Worm (Caenorhabditis elegans) whole organism, L4 larva: ENCODE data around the gene htas-1.

Source experiments
- Y75B8A.6 ChIP-seq: fragments of 200-800 bp; sonication (Bioruptor generic); IDR thresholded peaks from 2 replicates; pipeline ENCODE4 v1.3.6; 2022; ENCODE audit warnings: missing genetic modification reagents, missing genetic modification characterization, missing compliant biosample characterization
- ZK546.5 ChIP-seq, 2 experiments: sonication (generic microtip); optimal IDR thresholded peaks; 2 replicates each; lab custom pipeline; 2017; ENCODE audit warnings: missing biosample characterization in 2 of 2, missing genetic modification characterization in 2 of 2
- aha-1 ChIP-seq: fragments of 150-350 bp; peaks from one replicate; lab custom pipeline; 2014; ENCODE audit warnings: missing biosample characterization, missing genetic modification characterization
- aly-2 ChIP-seq: sonication (generic microtip); optimal IDR thresholded peaks from 2 replicates; lab custom pipeline; 2018; ENCODE audit warnings: missing biosample characterization, missing genetic modification characterization
- ceh-32 ChIP-seq: sonication (generic microtip); optimal IDR thresholded peaks from 2 replicates; lab custom pipeline; 2016; ENCODE audit warnings: mild to moderate bottlenecking, missing genetic modification characterization, missing compliant biosample characterization; ENCODE audit not compliant: poor library complexity
- ces-1 ChIP-seq: fragments of 150-350 bp; sonication (generic microtip); optimal IDR thresholded peaks from 4 replicates; lab custom pipeline; 2014; ENCODE audit warnings: missing biosample characterization, missing genetic modification reagents, missing genetic modification characterization
- cey-2 ChIP-seq: sonication (generic microtip); optimal IDR thresholded peaks from 3 replicates; lab custom pipeline; 2017; ENCODE audit warnings: missing genetic modification characterization, mild to moderate bottlenecking, missing compliant biosample characterization, antibody characterized with exemption, borderline replicate concordance; ENCODE audit not compliant: insufficient read depth
- daf-16 ChIP-seq, 3 experiments: sonication (generic microtip); optimal IDR thresholded peaks; 2 replicates each; lab custom pipeline; 2016 to 2017; ENCODE audit warnings: missing genetic modification characterization in 3 of 3, missing genetic modification reagents in 3 of 3, mild to moderate bottlenecking in 2 of 3, missing compliant biosample characterization in 2 of 3, missing biosample characterization in 1 of 3, moderate library complexity in 1 of 3
- dmd-6 ChIP-seq: fragments of 200-800 bp; sonication (Bioruptor generic); IDR thresholded peaks from 2 replicates; pipeline ENCODE4 v1.3.6; 2022; ENCODE audit warnings: missing genetic modification reagents, missing genetic modification characterization, missing compliant biosample characterization
- dmd-9 ChIP-seq: fragments of 200-800 bp; sonication (Bioruptor generic); IDR thresholded peaks from 2 replicates; pipeline ENCODE4 v1.3.6; 2022; ENCODE audit warnings: missing genetic modification reagents, missing genetic modification characterization, missing compliant biosample characterization
- dpl-1 ChIP-seq: fragments of 150-350 bp; optimal IDR thresholded peaks from 2 replicates; lab custom pipeline; 2014; ENCODE audit warnings: missing biosample characterization, missing genetic modification reagents, missing genetic modification characterization
- duxl-1 ChIP-seq: sonication (generic microtip); optimal IDR thresholded peaks from 2 replicates; lab custom pipeline; 2016; ENCODE audit warnings: mild to moderate bottlenecking, missing genetic modification characterization, moderate library complexity, missing compliant biosample characterization; ENCODE audit not compliant: poor library complexity
- dve-1 ChIP-seq: sonication (generic microtip); optimal IDR thresholded peaks from 2 replicates; lab custom pipeline; 2017; ENCODE audit warnings: antibody characterized with exemption, mild to moderate bottlenecking, missing genetic modification characterization, missing compliant biosample characterization; ENCODE audit not compliant: insufficient read depth
- egl-43 ChIP-seq: fragments of 200-800 bp; sonication (Bioruptor generic); IDR thresholded peaks from 2 replicates; pipeline ENCODE4 v1.3.6; 2022; ENCODE audit warnings: missing genetic modification reagents, missing genetic modification characterization, missing compliant biosample characterization
- fkh-10 ChIP-seq: fragments of 150-350 bp; optimal IDR thresholded peaks from 2 replicates; lab custom pipeline; 2014; ENCODE audit warnings: missing biosample characterization, missing genetic modification reagents, missing genetic modification characterization
- gei-8 ChIP-seq: fragments of 200-800 bp; sonication (Bioruptor generic); optimal IDR thresholded peaks from 2 replicates; lab custom pipeline; 2018; ENCODE audit warnings: mild to moderate bottlenecking, missing genetic modification characterization, missing compliant biosample characterization
- hif-1 ChIP-seq, 2 experiments: sonication (generic microtip); optimal IDR thresholded peaks; 2 replicates each; lab custom pipeline; 2016 to 2017; ENCODE audit warnings: missing compliant biosample characterization in 2 of 2, missing genetic modification characterization in 2 of 2, missing genetic modification reagents in 2 of 2, missing genotype in 2 of 2, mild to moderate bottlenecking in 1 of 2
- hlh-11 ChIP-seq: fragments of 200-800 bp; sonication (Bioruptor generic); optimal IDR thresholded peaks from 2 replicates; lab custom pipeline; 2018; ENCODE audit warnings: mild to moderate bottlenecking, missing genetic modification characterization, missing compliant biosample characterization
- hlh-30 ChIP-seq: sonication (generic microtip); optimal IDR thresholded peaks from 2 replicates; lab custom pipeline; 2017; ENCODE audit warnings: antibody characterized with exemption, mild to moderate bottlenecking, missing genetic modification characterization, missing compliant biosample characterization; ENCODE audit not compliant: insufficient read depth
- lim-7 ChIP-seq: fragments of 200-800 bp; sonication (Bioruptor generic); IDR thresholded peaks from 2 replicates; pipeline ENCODE4 v1.3.6; 2022; ENCODE audit warnings: missing genetic modification characterization, missing compliant biosample characterization
- lsy-2 ChIP-seq, 2 experiments: fragments of 150-350 bp in 1 of 2; sonication (generic microtip) in 1 of 2; optimal IDR thresholded peaks; 2 replicates each; lab custom pipeline; 2014 to 2017; ENCODE audit warnings: missing biosample characterization in 2 of 2, missing genetic modification characterization in 2 of 2
- madf-5 ChIP-seq, 2 experiments: fragments of 200-800 bp; sonication (Bioruptor generic); IDR thresholded peaks; 2 replicates each; pipeline ENCODE4 v1.3.6; 2022; ENCODE audit warnings: missing compliant biosample characterization in 2 of 2, missing genetic modification characterization in 2 of 2
- madf-9 ChIP-seq: fragments of 200-800 bp; sonication (Bioruptor generic); conservative IDR thresholded peaks from 2 replicates; pipeline ENCODE4 v1.3.6; 2022; ENCODE audit warnings: missing genetic modification reagents, missing genetic modification characterization, missing compliant biosample characterization
- mdl-1 ChIP-seq, 2 experiments: fragments of 150-350 bp in 1 of 2; sonication (generic microtip) in 1 of 2; optimal IDR thresholded peaks; 2 replicates each; lab custom pipeline; 2014 to 2017; ENCODE audit warnings: missing biosample characterization in 2 of 2, missing genetic modification characterization in 2 of 2
- mep-1 ChIP-seq: fragments of 150-350 bp; sonication (generic microtip); optimal IDR thresholded peaks from 3 replicates; lab custom pipeline; 2014; ENCODE audit warnings: missing biosample characterization, missing genetic modification characterization
- mxl-2 ChIP-seq: fragments of 200-800 bp; sonication (Bioruptor generic); conservative IDR thresholded peaks from 2 replicates; pipeline ENCODE4 v1.3.6; 2022; ENCODE audit warnings: missing genetic modification reagents, missing genetic modification characterization, missing compliant biosample characterization
- mxl-3 ChIP-seq: fragments of 200-800 bp; sonication (Bioruptor generic); optimal IDR thresholded peaks from 2 replicates; lab custom pipeline; 2018; ENCODE audit warnings: mild to moderate bottlenecking, missing genetic modification characterization, missing compliant biosample characterization
- nhr-10 ChIP-seq: fragments of 150-350 bp; optimal IDR thresholded peaks from 2 replicates; lab custom pipeline; 2014; ENCODE audit warnings: missing biosample characterization, missing genetic modification characterization
- nhr-25 ChIP-seq: sonication (generic microtip); optimal IDR thresholded peaks from 2 replicates; lab custom pipeline; 2017; ENCODE audit warnings: missing genetic modification characterization, mild to moderate bottlenecking, missing compliant biosample characterization, antibody characterized with exemption, moderate library complexity, borderline replicate concordance; ENCODE audit not compliant: insufficient read depth
- nhr-28 ChIP-seq: fragments of 150-350 bp; optimal IDR thresholded peaks from 2 replicates; lab custom pipeline; 2014; ENCODE audit warnings: missing biosample characterization, missing genetic modification characterization
- nhr-48 ChIP-seq: sonication (generic microtip); optimal IDR thresholded peaks from 2 replicates; lab custom pipeline; 2016; ENCODE audit warnings: mild to moderate bottlenecking, missing genetic modification characterization, missing compliant biosample characterization
- nhr-77 ChIP-seq: fragments of 150-350 bp; optimal IDR thresholded peaks from 2 replicates; lab custom pipeline; 2014; ENCODE audit warnings: missing biosample characterization, missing genetic modification characterization
- pha-4 ChIP-seq, 2 experiments: fragments of 150-350 bp in 1 of 2; fragments of 200-800 bp in 1 of 2; sonication (Bioruptor generic) in 1 of 2; IDR thresholded peaks in 1 of 2; optimal IDR thresholded peaks in 1 of 2; 2 replicates each; pipeline versions ENCODE4 v1.3.6 to Lab custom; 2014 to 2022; ENCODE audit warnings: missing genetic modification characterization in 2 of 2, missing genetic modification reagents in 2 of 2, missing biosample characterization in 1 of 2, missing compliant biosample characterization in 1 of 2
- php-3 ChIP-seq: fragments of 200-800 bp; sonication (Bioruptor generic); IDR thresholded peaks from 2 replicates; pipeline ENCODE4 v1.3.6; 2022; ENCODE audit warnings: missing genetic modification reagents, missing genetic modification characterization, missing compliant biosample characterization
- unc-62 ChIP-seq, 3 experiments: fragments of 150-350 bp in 1 of 3; sonication (generic microtip); optimal IDR thresholded peaks in 2 of 3; peaks in 1 of 3; 1 replicate in 1 of 3; 2 replicates in 2 of 3; lab custom pipeline; 2014 to 2017; ENCODE audit warnings: missing biosample characterization in 3 of 3, missing genetic modification characterization in 3 of 3, missing genetic modification reagents in 3 of 3, missing genotype in 1 of 3
- vab-7 ChIP-seq: fragments of 200-800 bp; sonication (Bioruptor generic); IDR thresholded peaks from 2 replicates; pipeline ENCODE4 v1.3.6; 2022; ENCODE audit warnings: missing genetic modification reagents, missing genetic modification characterization, missing compliant biosample characterization
- zip-2 ChIP-seq: fragments of 150-350 bp; optimal IDR thresholded peaks from 2 replicates; lab custom pipeline; 2014; ENCODE audit warnings: missing biosample characterization, missing genetic modification characterization

htas-1 gene

DNA sequence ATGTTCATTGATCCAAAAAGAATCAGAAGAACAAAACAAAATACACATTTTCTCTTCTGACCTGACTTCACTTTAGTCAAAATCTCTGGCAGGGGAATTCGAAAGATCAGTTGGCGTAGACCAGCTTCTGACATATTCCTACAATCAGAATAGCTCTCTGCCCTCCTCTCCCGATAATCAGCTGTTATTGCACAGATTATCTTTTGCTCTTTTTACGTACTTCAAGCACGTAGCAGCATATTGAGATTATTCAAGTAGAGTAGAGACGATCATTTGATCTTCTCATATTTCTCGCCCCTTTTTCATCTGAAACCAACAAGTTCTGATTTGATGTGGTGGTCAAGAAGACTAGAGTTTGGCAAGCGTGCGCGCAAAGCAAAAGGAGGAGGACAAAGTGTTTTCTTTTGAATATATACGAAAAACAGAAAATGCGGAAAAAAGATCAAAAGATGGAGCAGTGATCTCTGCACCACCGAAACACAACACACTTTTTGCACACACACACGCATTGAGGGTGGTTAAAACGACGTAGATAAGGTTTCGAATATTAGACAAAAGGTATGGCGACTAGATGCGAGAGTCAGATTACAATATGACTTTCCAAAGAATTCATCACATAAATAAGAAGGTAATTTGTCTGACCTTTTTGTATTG is 9.5 kb downstream of the htas-1 start (continued):
- TF ChIP-seq nhr-28 (tag; lab: Kevin White, UChicago) (peak; percentile 4), mdl-1 (tag; optimal IDR thresholded peaks at IDR 0.05; lab: Kevin White, UChicago) (peak in 1 of 2 experiments; percentile 22)

DNA sequence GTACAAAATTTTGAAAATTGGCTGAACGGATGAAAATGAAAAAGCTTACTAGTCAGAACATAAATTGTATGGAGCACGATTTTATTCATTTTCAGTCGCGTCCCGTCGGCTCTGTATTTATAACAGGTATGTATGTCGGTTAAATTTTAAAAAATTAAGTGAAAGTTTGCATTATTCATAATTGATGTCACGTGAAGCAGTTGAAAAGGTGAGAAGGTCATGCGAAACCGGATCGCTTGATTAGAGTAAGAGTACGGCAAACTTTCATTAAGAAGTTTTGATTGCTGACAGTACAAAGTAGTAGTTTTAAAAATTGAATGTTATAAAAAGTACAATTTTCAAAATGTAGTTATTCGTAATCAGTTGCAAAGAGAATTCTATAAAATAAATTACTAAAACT is 10.1 kb downstream of the htas-1 start:
- TF ChIP-seq madf-9, result no peak
- TF ChIP-seq unc-62 (GFP tag; optimal IDR thresholded peaks at IDR 0.05 in 1 of 2; lab: Kevin White, UChicago), result peak in 1 of 2 experiments; percentile 84
- no peak for TF ChIP-seq unc-62 (tag; optimal IDR thresholded peaks at IDR 0.05; lab: Kevin White, UChicago)
- TF ChIP-seq, all 104 proteins: peak for 1

DNA sequence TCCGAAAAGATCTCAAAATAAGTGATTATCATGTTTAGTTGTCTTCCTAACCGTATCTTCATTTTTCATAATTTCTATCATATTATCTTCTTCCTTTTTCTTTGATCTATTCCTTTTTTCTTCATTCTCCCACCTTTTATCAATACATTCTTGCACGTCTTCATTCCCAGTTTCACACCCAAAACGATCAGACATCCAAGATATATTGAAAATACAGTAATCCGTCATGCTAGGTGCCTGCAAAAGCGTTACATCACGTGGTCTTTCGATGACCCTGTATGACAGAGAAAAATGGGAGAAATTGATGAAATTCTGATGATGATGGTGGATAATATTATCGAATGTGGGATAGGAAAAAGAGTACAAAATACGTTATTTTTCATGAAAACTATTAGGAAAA is 10.9 kb downstream of the htas-1 start:
- TF ChIP-seq cey-2 (tag; lab: Kevin White, UChicago), result peak; percentile 53
- TF ChIP-seq mxl-3 (GFP tag; lab: Kevin White, UChicago), result peak; percentile 7
- TF ChIP-seq fkh-10 (GFP tag; lab: Kevin White, UChicago), result no peak
- TF ChIP-seq madf-5 (GFP tag; IDR thresholded peaks at IDR 0.05; lab: Robert Waterston, UW), result no peak
- peak in 1 of 2 experiments; percentile 82 for TF ChIP-seq lsy-2 (tag; optimal IDR thresholded peaks at IDR 0.05; lab: Kevin White, UChicago)
- peak in 1 of 2 experiments; percentile 66 for TF ChIP-seq unc-62 (GFP tag; optimal IDR thresholded peaks at IDR 0.05 in 1 of 2; lab: Kevin White, UChicago)
- TF ChIP-seq unc-62 (tag; optimal IDR thresholded peaks at IDR 0.05; lab: Kevin White, UChicago), result no peak
- peak; percentile 97 for TF ChIP-seq aha-1 (tag; lab: Kevin White, UChicago)
- TF ChIP-seq gei-8 (GFP tag; lab: Kevin White, UChicago), result peak; percentile 38
- TF ChIP-seq hlh-30 (tag; lab: Kevin White, UChicago), result peak; percentile 71
- TF ChIP-seq mdl-1 (tag; optimal IDR thresholded peaks at IDR 0.05; lab: Kevin White, UChicago), result peak in 1 of 2 experiments; percentile 80
- no peak for TF ChIP-seq mep-1 (tag; lab: Kevin White, UChicago)
- peak; percentile 32 for TF ChIP-seq nhr-48 (tag; lab: Kevin White, UChicago)
- TF ChIP-seq hlh-11, result peak; percentile 73
- TF ChIP-seq vab-7 (GFP tag; lab: Robert Waterston, UW), result no peak
- TF ChIP-seq dmd-6 (GFP tag; lab: Robert Waterston, UW), result peak; percentile 59
- peak; percentile 82 for TF ChIP-seq nhr-28 (tag; lab: Kevin White, UChicago)
- TF ChIP-seq nhr-10 (tag; lab: Kevin White, UChicago), result no peak
- TF ChIP-seq ceh-32 (tag; lab: Kevin White, UChicago), result no peak
- TF ChIP-seq, all 104 proteins: peak for 12

DNA sequence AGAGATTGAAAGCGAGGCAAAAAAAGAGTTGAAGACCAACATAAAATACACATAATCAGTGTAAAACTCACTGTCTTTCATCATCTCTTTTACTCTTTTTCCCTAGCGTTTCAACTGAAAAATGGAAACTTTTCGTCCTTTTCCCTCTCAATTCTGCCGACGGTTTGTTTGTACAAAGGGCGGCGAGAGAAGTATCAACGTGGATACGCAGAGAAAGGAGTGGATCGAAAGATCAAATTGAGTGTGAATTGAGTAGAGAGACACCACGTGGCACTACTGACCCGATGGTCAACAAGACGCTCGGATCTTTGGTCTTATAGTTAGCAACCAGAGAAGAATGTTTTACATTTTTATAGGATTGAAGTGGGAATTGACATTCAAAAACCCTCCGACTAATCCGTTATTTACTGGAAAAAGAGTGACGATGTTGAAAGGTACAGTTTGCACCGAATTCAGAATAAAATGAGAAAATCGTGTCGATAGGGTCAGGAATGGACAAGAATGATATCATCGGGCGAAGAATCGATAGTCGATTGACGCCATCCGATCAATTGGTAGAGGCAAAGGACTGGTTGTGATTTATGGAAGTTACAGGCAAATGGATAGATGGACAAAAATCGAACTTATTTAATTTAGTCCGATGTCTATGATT is 12.2 kb downstream of the htas-1 start:
- TF ChIP-seq mxl-3 (GFP tag; lab: Kevin White, UChicago) (peak; percentile 86), cey-2 (tag; lab: Kevin White, UChicago) (no peak), duxl-1 (tag; lab: Kevin White, UChicago) (peak; percentile 45), hif-1 (tag; optimal IDR thresholded peaks at IDR 0.05; lab: Kevin White, UChicago) (peak in 1 of 2 experiments; percentile 37), nhr-77 (tag; lab: Kevin White, UChicago) (peak; percentile 86), nhr-25 (tag; lab: Kevin White, UChicago) (no peak), mdl-1 (tag; optimal IDR thresholded peaks at IDR 0.05; lab: Kevin White, UChicago) (peak; percentile 64 to 84), aha-1 (tag; lab: Kevin White, UChicago) (peak; percentile 93), mxl-2 (no peak), dmd-6 (GFP tag; lab: Robert Waterston, UW) (peak; percentile 86), php-3 (no peak), egl-43 (no peak), gei-8 (GFP tag; lab: Kevin White, UChicago) (no peak), ZK546.5 (tag; optimal IDR thresholded peaks at IDR 0.05; lab: Kevin White, UChicago) (no peak), daf-16 (GFP tag; optimal IDR thresholded peaks at IDR 0.05; lab: Kevin White, UChicago) (peak in 1 of 2 experiments; percentile 39), daf-16 (tag; optimal IDR thresholded peaks at IDR 0.05; lab: Kevin White, UChicago) (peak; percentile 84), lim-7 (GFP tag; lab: Robert Waterston, UW) (no peak), ces-1 (GFP tag; lab: Kevin White, UChicago) (no peak), Y75B8A.6 (GFP tag; lab: Robert Waterston, UW) (no peak), hlh-11 (peak; percentile 84), zip-2 (tag; lab: Kevin White, UChicago) (peak; percentile 33), dpl-1 (GFP tag; lab: Kevin White, UChicago) (no peak), dve-1 (tag; lab: Kevin White, UChicago) (peak; percentile 94), aly-2 (tag; lab: Kevin White, UChicago) (no peak), pha-4 (GFP tag; IDR thresholded peaks at IDR 0.05; lab: Robert Waterston, UW) (peak; percentile 57; the same call in 1 of the 2 replicates), pha-4 (tag; optimal IDR thresholded peaks at IDR 0.05; lab: Kevin White, UChicago) (peak; percentile 91), dmd-9 (GFP tag; lab: Robert Waterston, UW) (no peak)
